Worm (Caenorhabditis elegans) whole organism, young adult: Measurements from ENCODE around the gene spl-3.

Experiments
- C17E4.6 ChIP-seq: fragments of 200-800 bp; sonication (Bioruptor generic); IDR thresholded peaks from 2 replicates; pipeline ENCODE4 v1.3.6; 2022; ENCODE audit warnings: missing genetic modification reagents, missing genetic modification characterization, missing compliant biosample characterization
- F10E7.11 ChIP-seq: sonication (generic microtip); optimal IDR thresholded peaks from 2 replicates; lab custom pipeline; 2017; ENCODE audit warnings: mild to moderate bottlenecking, missing genetic modification characterization, moderate library complexity, missing compliant biosample characterization
- F22D6.2 ChIP-seq: sonication (generic microtip); optimal IDR thresholded peaks from 2 replicates; lab custom pipeline; 2016; ENCODE audit warnings: mild to moderate bottlenecking, missing genetic modification characterization, missing compliant biosample characterization
- K12H6.12 ChIP-seq: fragments of 200-800 bp; sonication (Bioruptor generic); optimal IDR thresholded peaks from 2 replicates; lab custom pipeline; 2018; ENCODE audit warnings: mild to moderate bottlenecking, missing genetic modification characterization, missing compliant biosample characterization
- Y53F4B.3 ChIP-seq: fragments of 200-800 bp; sonication (Bioruptor generic); IDR thresholded peaks from 2 replicates; pipeline ENCODE4 v1.3.6; 2022; ENCODE audit warnings: missing genetic modification reagents, missing genetic modification characterization, missing compliant biosample characterization
- Y56A3A.18 ChIP-seq: fragments of 200-800 bp; sonication (Bioruptor generic); IDR thresholded peaks from 2 replicates; pipeline ENCODE4 v1.3.6; 2022; ENCODE audit warnings: missing genetic modification reagents, missing genetic modification characterization, missing compliant biosample characterization
- Y79H2A.3 ChIP-seq: fragments of 200-800 bp; sonication (Bioruptor generic); conservative IDR thresholded peaks from 2 replicates; pipeline ENCODE4 v1.3.6; 2022; ENCODE audit warnings: missing genetic modification reagents, missing genetic modification characterization, missing compliant biosample characterization
- Y95B8A.8 ChIP-seq: fragments of 200-800 bp; sonication (Bioruptor generic); IDR thresholded peaks from 2 replicates; pipeline ENCODE4 v1.3.6; 2022; ENCODE audit warnings: missing genetic modification reagents, missing genetic modification characterization, missing compliant biosample characterization
- akir-1 ChIP-seq: fragments of 200-800 bp; sonication (Bioruptor generic); optimal IDR thresholded peaks from 2 replicates; lab custom pipeline; 2018; ENCODE audit warnings: mild to moderate bottlenecking, missing genetic modification characterization, moderate library complexity, missing compliant biosample characterization
- aptf-3 ChIP-seq: fragments of 200-800 bp; sonication (Bioruptor generic); IDR thresholded peaks from 2 replicates; pipeline ENCODE4 v1.3.6; 2022; ENCODE audit warnings: missing genetic modification characterization, missing compliant biosample characterization
- atf-7 ChIP-seq: sonication (generic microtip); optimal IDR thresholded peaks from 2 replicates; lab custom pipeline; 2017; ENCODE audit warnings: mild to moderate bottlenecking, missing genetic modification characterization, missing compliant biosample characterization
- athp-1 ChIP-seq: sonication (generic microtip); optimal IDR thresholded peaks from 2 replicates; lab custom pipeline; 2017; ENCODE audit warnings: mild to moderate bottlenecking, missing genetic modification characterization, missing compliant biosample characterization
- bed-1 ChIP-seq: fragments of 200-800 bp; sonication (Bioruptor generic); IDR thresholded peaks from 2 replicates; pipeline ENCODE4 v1.3.6; 2022; ENCODE audit warnings: missing genetic modification reagents, missing genetic modification characterization, missing compliant biosample characterization
- bed-2 ChIP-seq: fragments of 200-800 bp; sonication (Bioruptor generic); IDR thresholded peaks from 2 replicates; pipeline ENCODE4 v1.3.6; 2022; ENCODE audit warnings: missing genetic modification reagents, missing genetic modification characterization, missing compliant biosample characterization
- ceh-27 ChIP-seq: fragments of 200-800 bp; sonication (Bioruptor generic); optimal IDR thresholded peaks from 2 replicates; lab custom pipeline; 2018; ENCODE audit warnings: mild to moderate bottlenecking, missing genetic modification characterization, moderate library complexity, missing compliant biosample characterization
- ceh-58 ChIP-seq: fragments of 200-800 bp; sonication (Bioruptor generic); IDR thresholded peaks from 2 replicates; pipeline ENCODE4 v1.3.6; 2022; ENCODE audit warnings: missing genetic modification characterization, missing compliant biosample characterization
- die-1 ChIP-seq: sonication (generic microtip); optimal IDR thresholded peaks from 2 replicates; lab custom pipeline; 2016; ENCODE audit warnings: missing genotype, mild to moderate bottlenecking, missing genetic modification characterization, missing compliant biosample characterization
- efl-1 ChIP-seq: fragments of 150-350 bp; optimal IDR thresholded peaks from 2 replicates; lab custom pipeline; 2014; ENCODE audit warnings: missing biosample characterization, missing genetic modification reagents, missing genetic modification characterization
- fkh-3 ChIP-seq: sonication (generic microtip); optimal IDR thresholded peaks from 2 replicates; lab custom pipeline; 2016; ENCODE audit warnings: mild to moderate bottlenecking, missing genetic modification characterization, missing compliant biosample characterization
- him-1 ChIP-seq: sonication (generic microtip); optimal IDR thresholded peaks from 2 replicates; lab custom pipeline; 2016; ENCODE audit warnings: missing genotype, missing genetic modification reagents, missing genetic modification characterization, missing compliant biosample characterization
- hlh-12 ChIP-seq: sonication (generic microtip); optimal IDR thresholded peaks from 2 replicates; lab custom pipeline; 2016; ENCODE audit warnings: missing genetic modification characterization, missing compliant biosample characterization
- let-526 ChIP-seq: fragments of 200-800 bp; sonication (Bioruptor generic); IDR thresholded peaks from 2 replicates; pipeline ENCODE4 v1.3.6; 2022; ENCODE audit warnings: missing genetic modification reagents, missing genetic modification characterization, missing compliant biosample characterization
- lir-1 ChIP-seq: fragments of 200-800 bp; sonication (Bioruptor generic); conservative IDR thresholded peaks from 2 replicates; pipeline ENCODE4 v1.3.6; 2022; ENCODE audit warnings: missing genetic modification reagents, missing genetic modification characterization, missing compliant biosample characterization
- madf-10 ChIP-seq: sonication (generic microtip); optimal IDR thresholded peaks from 2 replicates; lab custom pipeline; 2016; ENCODE audit warnings: mild to moderate bottlenecking, missing genetic modification characterization, missing compliant biosample characterization
- mcd-1 ChIP-seq: fragments of 200-800 bp; sonication (Bioruptor generic); IDR thresholded peaks from 2 replicates; pipeline ENCODE4 v1.3.6; 2022; ENCODE audit warnings: missing genetic modification reagents, missing genetic modification characterization, missing compliant biosample characterization
- mxl-1 ChIP-seq: sonication (generic microtip); optimal IDR thresholded peaks from 2 replicates; lab custom pipeline; 2016; ENCODE audit warnings: missing genetic modification characterization, missing compliant biosample characterization
- nfya-1 ChIP-seq: sonication (generic microtip); optimal IDR thresholded peaks from 2 replicates; lab custom pipeline; 2017; ENCODE audit warnings: antibody characterized with exemption, missing compliant biosample characterization, missing genetic modification characterization, borderline replicate concordance; ENCODE audit not compliant: insufficient read depth
- nfyb-1 ChIP-seq: fragments of 200-800 bp; sonication (Bioruptor generic); IDR thresholded peaks from 2 replicates; pipeline ENCODE4 v1.3.6; 2022; ENCODE audit warnings: missing genetic modification reagents, missing genetic modification characterization, missing compliant biosample characterization
- nhr-80 ChIP-seq: sonication (generic microtip); optimal IDR thresholded peaks from 2 replicates; lab custom pipeline; 2016; ENCODE audit warnings: missing genetic modification characterization, missing compliant biosample characterization
- rec-8 ChIP-seq, 2 experiments: sonication (generic microtip); optimal IDR thresholded peaks; 2 replicates each; lab custom pipeline; 2016; ENCODE audit warnings: mild to moderate bottlenecking in 2 of 2, missing genetic modification characterization in 2 of 2, missing genetic modification reagents in 2 of 2, missing genotype in 2 of 2, missing biosample characterization in 1 of 2, missing compliant biosample characterization in 1 of 2, moderate library complexity in 1 of 2
- snpc-1.3 ChIP-seq: sonication (generic microtip); optimal IDR thresholded peaks from 2 replicates; lab custom pipeline; 2017; ENCODE audit warnings: missing genetic modification characterization, mild to moderate bottlenecking, missing compliant biosample characterization, antibody characterized with exemption, moderate library complexity, missing genotype, missing genetic modification reagents; ENCODE audit not compliant: insufficient read depth
- snpc-4 ChIP-seq, 5 experiments: fragments of 150-350 bp in 1 of 5; sonication (generic microtip) in 4 of 5; optimal IDR thresholded peaks; 2 replicates each; lab custom pipeline; 2014 to 2018; ENCODE audit warnings: missing genetic modification characterization in 5 of 5, missing biosample characterization in 3 of 5, antibody characterized with exemption in 2 of 5, mild to moderate bottlenecking in 2 of 5, missing compliant biosample characterization in 2 of 5, missing genotype in 2 of 5, moderate library complexity in 2 of 5, missing genetic modification reagents in 1 of 5
- sptf-2 ChIP-seq: fragments of 200-800 bp; sonication (Bioruptor generic); optimal IDR thresholded peaks from 2 replicates; lab custom pipeline; 2018; ENCODE audit warnings: mild to moderate bottlenecking, missing genetic modification characterization, missing compliant biosample characterization
- zim-3 ChIP-seq: sonication (generic microtip); optimal IDR thresholded peaks from 2 replicates; lab custom pipeline; 2017; ENCODE audit warnings: mild to moderate bottlenecking, missing genetic modification characterization, moderate library complexity, missing compliant biosample characterization
- ztf-26 ChIP-seq: sonication (generic microtip); optimal IDR thresholded peaks from 2 replicates; lab custom pipeline; 2017; ENCODE audit warnings: missing genetic modification characterization, missing compliant biosample characterization

spl-3 gene

ce11 chrIV:1243295-1243694 is 50.4 kb downstream of the spl-3 start, which contains the start of gene F38A1.15:
F38A1.15 (minus strand) TSS chrIV:1243395.
- TF ChIP-seq bed-1 (GFP tag; lab: Robert Waterston, UW) (no peak), Y79H2A.3 (GFP tag; lab: Robert Waterston, UW) (no peak), bed-2 (no peak), hlh-12 (tag; lab: Kevin White, UChicago) (no peak), F22D6.2 (tag; lab: Kevin White, UChicago) (no peak), akir-1 (GFP tag; lab: Kevin White, UChicago) (no peak), mxl-1 (tag; lab: Kevin White, UChicago) (no peak), rec-8 (tag; optimal IDR thresholded peaks at IDR 0.05; lab: Kevin White, UChicago) (no peak), ceh-27 (no peak), ztf-26 (tag; lab: Kevin White, UChicago) (no peak), ceh-58 (GFP tag; lab: Robert Waterston, UW) (no peak), efl-1 (GFP tag; lab: Kevin White, UChicago) (no peak)
- TF ChIP-seq, all 124 proteins: peak for 0

- TF ChIP-seq atf-7, result no peak
- no peak for TF ChIP-seq K12H6.12 (tag; lab: Kevin White, UChicago)
- TF ChIP-seq sptf-2, result no peak
- no peak for TF ChIP-seq Y53F4B.3 (GFP tag; lab: Robert Waterston, UW)
- no peak for TF ChIP-seq snpc-1.3
- no peak for TF ChIP-seq aptf-3 (GFP tag; lab: Robert Waterston, UW)
- TF ChIP-seq die-1 (tag; lab: Kevin White, UChicago), result no peak
- TF ChIP-seq nfyb-1 (GFP tag; lab: Robert Waterston, UW), result no peak
- TF ChIP-seq mcd-1 (GFP tag; lab: Robert Waterston, UW), result no peak
- TF ChIP-seq zim-3, result no peak
- TF ChIP-seq C17E4.6, result no peak
- no peak for TF ChIP-seq Y95B8A.8
- no peak for TF ChIP-seq athp-1 (tag; lab: Kevin White, UChicago)
- no peak for TF ChIP-seq let-526 (GFP tag; lab: Robert Waterston, UW)
- no peak for TF ChIP-seq him-1 (tag; lab: Kevin White, UChicago)
- TF ChIP-seq fkh-3 (tag; lab: Kevin White, UChicago), result no peak
- no peak for TF ChIP-seq snpc-4 (GFP tag; optimal IDR thresholded peaks at IDR 0.05; lab: Kevin White, UChicago)
- TF ChIP-seq snpc-4 (tag; optimal IDR thresholded peaks at IDR 0.05; lab: Kevin White, UChicago), result no peak
- no peak for TF ChIP-seq madf-10
These were observed 52.4 kb downstream of the spl-3 start, which contains the start of gene F38A1.9 for ce11 chrIV:1245244-1245643. F38A1.9 (minus strand) TSS chrIV:1245344.

ce11 chrIV:1246762-1247436 is 54.0 kb downstream of the spl-3 start, which contains the start of the genes clec-165 and F38A1.11:
clec-165 (minus strand) TSS chrIV:1246886.
F38A1.11 (plus strand) TSS chrIV:1247386.
- no peak for TF ChIP-seq lir-1 (GFP tag; lab: Robert Waterston, UW)
- TF ChIP-seq F10E7.11 (tag; lab: Kevin White, UChicago), result no peak
- TF ChIP-seq nhr-80 (tag; lab: Kevin White, UChicago), result peak; percentile 25
- TF ChIP-seq Y53F4B.3 (GFP tag; lab: Robert Waterston, UW), result no peak
- no peak for TF ChIP-seq nfya-1
- no peak for TF ChIP-seq ceh-58 (GFP tag; lab: Robert Waterston, UW)
- TF ChIP-seq Y56A3A.18 (GFP tag; lab: Robert Waterston, UW), result no peak
